Worm (Caenorhabditis elegans) whole organism, L3 larva: ENCODE data around the gene F07E5.12.

Source experiments
- ZK546.5 ChIP-seq: sonication (generic microtip); optimal IDR thresholded peaks from 2 replicates; lab custom pipeline; 2017; ENCODE audit warnings: missing biosample characterization, missing genetic modification characterization
- ceh-82 ChIP-seq: fragments of 150-350 bp; optimal IDR thresholded peaks from 2 replicates; lab custom pipeline; 2014; ENCODE audit warnings: missing biosample characterization, missing genetic modification characterization
- daf-12 ChIP-seq: fragments of 150-350 bp; optimal IDR thresholded peaks from 2 replicates; lab custom pipeline; 2014; ENCODE audit warnings: missing biosample characterization, missing genetic modification reagents, missing genetic modification characterization
- egl-27 ChIP-seq: sonication (generic microtip); optimal IDR thresholded peaks from 4 replicates; lab custom pipeline; 2017; ENCODE audit warnings: missing biosample characterization, missing genetic modification reagents, missing genetic modification characterization

DNA sequence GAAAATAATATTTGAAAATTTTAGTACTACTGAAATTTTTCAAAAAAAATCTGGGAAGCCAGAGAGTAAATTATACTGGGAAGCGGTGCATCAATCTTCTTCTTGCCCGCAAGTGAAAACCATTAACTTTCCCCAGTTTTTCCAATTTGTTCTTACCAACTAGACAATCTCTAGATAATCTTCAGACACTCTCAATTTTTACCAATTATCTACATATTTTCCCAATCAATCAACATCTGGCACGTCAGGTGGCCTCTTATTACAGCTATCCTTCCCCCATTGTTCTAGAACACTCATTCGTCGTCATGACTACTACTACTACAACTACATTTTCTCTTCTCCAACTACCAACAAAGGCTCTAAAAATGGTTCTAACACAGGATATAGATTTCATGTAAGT is 3.3 kb upstream of the F07E5.12 start, which contains the start of gene fbxb-6:
- TF ChIP-seq egl-27 (tag; lab: Kevin White, UChicago) = no peak
- TF ChIP-seq daf-12 (tag; lab: Kevin White, UChicago) = no peak
- TF ChIP-seq ceh-82 (tag; lab: Kevin White, UChicago) = no peak
- no peak for TF ChIP-seq ZK546.5 (tag; lab: Kevin White, UChicago)
